Worm (Caenorhabditis elegans): ENCODE measurements around the gene T02G5.14.

T02G5.14 gene

ce11 chrII:7059274-7059757 lies 24.8 kb upstream of the T02G5.14 start (continued):
- peak; percentile 37 for TF ChIP-seq lir-3 (tag; optimal IDR thresholded peaks at IDR 0.05; ENCODE audit: poor library complexity)
- TF ChIP-seq nhr-84 (tag; optimal IDR thresholded peaks at IDR 0.05), result no peak
- peak; percentile 61 for TF ChIP-seq nhr-90 (tag; optimal IDR thresholded peaks at IDR 0.05; ENCODE audit: poor library complexity)
- TF ChIP-seq dsc-1 (tag; optimal IDR thresholded peaks at IDR 0.05), result peak; percentile 45
- peak; percentile 14 for TF ChIP-seq fos-1 (tag; optimal IDR thresholded peaks at IDR 0.05)
- peak; percentile 39 for TF ChIP-seq mep-1 (tag; optimal IDR thresholded peaks at IDR 0.05)
- no peak for TF ChIP-seq jun-1 (tag; optimal IDR thresholded peaks at IDR 0.05)
- TF ChIP-seq snu-23 (GFP tag; optimal IDR thresholded peaks at IDR 0.05), result peak; percentile 69
- TF ChIP-seq sox-4 (tag; optimal IDR thresholded peaks at IDR 0.05), result no peak
- no peak for TF ChIP-seq ceh-90 (tag; optimal IDR thresholded peaks at IDR 0.05)
- TF ChIP-seq lin-35 (GFP tag; optimal IDR thresholded peaks at IDR 0.05), result peak in 1 of 2 experiments; percentile 59
- peak; percentile 62 for TF ChIP-seq blmp-1 (tag; optimal IDR thresholded peaks at IDR 0.05)
- peak; percentile 88 for TF ChIP-seq lin-14 (GFP tag; optimal IDR thresholded peaks at IDR 0.05)
- no peak for TF ChIP-seq ztf-11 (tag; optimal IDR thresholded peaks at IDR 0.05)
- TF ChIP-seq sup-37 (GFP tag; optimal IDR thresholded peaks at IDR 0.05), result no peak
- TF ChIP-seq hpl-2 (GFP tag; optimal IDR thresholded peaks at IDR 0.05), result no peak
- peak; percentile 18 for TF ChIP-seq C16A3.4 (tag; optimal IDR thresholded peaks at IDR 0.05)
- TF ChIP-seq efl-3 (GFP tag; optimal IDR thresholded peaks at IDR 0.05), result no peak
- TF ChIP-seq ceh-88 (GFP tag; IDR thresholded peaks at IDR 0.05), result no peak
- TF ChIP-seq tlp-1 (tag; optimal IDR thresholded peaks at IDR 0.05), result no peak
- no peak for TF ChIP-seq nhr-28 (tag; optimal IDR thresholded peaks at IDR 0.05)
- TF ChIP-seq irx-1 (tag; optimal IDR thresholded peaks at IDR 0.05), result no peak
- no peak for TF ChIP-seq nhr-11 (tag; optimal IDR thresholded peaks at IDR 0.05)
- TF ChIP-seq skn-1 (tag; optimal IDR thresholded peaks at IDR 0.05), result peak; percentile 57
- peak; percentile 18 for TF ChIP-seq nhr-47 (tag; optimal IDR thresholded peaks at IDR 0.05)
- TF ChIP-seq nhr-85 (tag), result peak; percentile 94
- no peak for TF ChIP-seq egl-13 (tag; optimal IDR thresholded peaks at IDR 0.05)
- no peak for TF ChIP-seq ama-1 (optimal IDR thresholded peaks at IDR 0.05)
- TF ChIP-seq unc-130 (tag; optimal IDR thresholded peaks at IDR 0.05), result no peak
- no peak for TF ChIP-seq unc-30 (tag; optimal IDR thresholded peaks at IDR 0.05)
- no peak for TF ChIP-seq ces-1 (GFP tag; optimal IDR thresholded peaks at IDR 0.05)
- no peak for TF ChIP-seq ceh-63 (GFP tag; optimal IDR thresholded peaks at IDR 0.05)

- no peak for TF ChIP-seq efl-1 (optimal IDR thresholded peaks at IDR 0.05)
- TF ChIP-seq efl-1 (GFP tag; optimal IDR thresholded peaks at IDR 0.05 in 1 of 2), result no peak
- no peak for TF ChIP-seq grh-1 (GFP tag; IDR thresholded peaks at IDR 0.05)
- no peak for TF ChIP-seq aly-2 (tag; optimal IDR thresholded peaks at IDR 0.05)
- TF ChIP-seq lin-14 (GFP tag; optimal IDR thresholded peaks at IDR 0.05), result peak; percentile 32
- peak; percentile 19 for TF ChIP-seq nhr-20 (tag; optimal IDR thresholded peaks at IDR 0.05)
- peak; percentile 57 for TF ChIP-seq rnt-1 (tag; optimal IDR thresholded peaks at IDR 0.05)
- no peak for TF ChIP-seq unc-62 (GFP tag; optimal IDR thresholded peaks at IDR 0.05)
- TF ChIP-seq alr-1 (tag; optimal IDR thresholded peaks at IDR 0.05; ENCODE audit: borderline replicate concordance), result no peak
- no peak for TF ChIP-seq hlh-4 (tag; optimal IDR thresholded peaks at IDR 0.05)
- TF ChIP-seq elt-2 (tag; optimal IDR thresholded peaks at IDR 0.05), result peak; percentile 93
- TF ChIP-seq nhr-12 (tag; optimal IDR thresholded peaks at IDR 0.05), result no peak
- no peak for TF ChIP-seq mep-1 (tag; optimal IDR thresholded peaks at IDR 0.05)
- TF ChIP-seq nhr-71 (tag; optimal IDR thresholded peaks at IDR 0.05), result peak; percentile 15
- no peak for TF ChIP-seq aha-1 (tag; optimal IDR thresholded peaks at IDR 0.05)
- no peak for TF ChIP-seq lin-39 (tag; optimal IDR thresholded peaks at IDR 0.05)
- no peak for TF ChIP-seq ceh-63 (GFP tag; optimal IDR thresholded peaks at IDR 0.05)
- TF ChIP-seq mab-9 (GFP tag; IDR thresholded peaks at IDR 0.05), result no peak
- TF ChIP-seq ceh-90 (tag; optimal IDR thresholded peaks at IDR 0.05), result no peak
- peak in 1 of 2 experiments; percentile 13 for TF ChIP-seq lin-35 (GFP tag; optimal IDR thresholded peaks at IDR 0.05)
- no peak for TF ChIP-seq ces-1 (GFP tag; optimal IDR thresholded peaks at IDR 0.05)
- TF ChIP-seq lin-13 (GFP tag; optimal IDR thresholded peaks at IDR 0.05), result no peak
- no peak for TF ChIP-seq pqm-1 (tag; optimal IDR thresholded peaks at IDR 0.05)
Observed at ce11 chrII:7060202-7060601, 23.9 kb upstream of the T02G5.14 start.

Measured in whole organism, L1 larva.